5 fruit fly cellular contexts compared by ENCODE assay signal in the genomic region with DNA sequence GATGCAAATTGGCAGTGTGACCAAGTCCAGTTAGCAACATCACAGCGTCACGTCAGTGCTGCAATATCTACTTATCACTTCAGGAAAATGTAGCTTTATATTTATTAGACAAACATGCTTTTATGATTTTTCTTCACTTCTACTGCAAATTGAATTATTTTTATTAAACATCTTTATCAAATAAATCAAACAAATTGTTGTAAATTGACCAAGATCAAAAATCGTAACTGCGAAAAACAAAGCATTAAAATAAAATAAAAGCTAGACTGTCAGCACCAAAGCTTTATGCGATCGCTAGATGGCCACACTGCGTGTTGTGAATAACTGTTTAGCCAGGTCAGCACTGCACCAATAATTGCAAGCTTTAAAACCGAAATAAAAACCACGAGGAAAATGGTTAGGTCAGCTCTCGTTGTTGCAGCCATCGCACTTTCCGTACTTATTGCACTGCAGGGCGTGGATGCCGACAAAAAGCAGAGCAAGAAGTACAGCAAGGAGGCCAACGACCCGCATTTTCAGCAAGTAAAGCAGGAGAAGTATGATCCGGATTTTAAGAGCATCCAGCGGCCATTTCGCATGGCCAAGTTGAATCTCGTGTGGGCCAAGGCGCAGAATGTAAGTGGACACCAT.
TF ChIP-seq lines count a peak whose summit lies in the region.

Gene CG12945, minus strand, starts transcription at position 45 of the 630 bp plus-strand sequence.
Gene CG8507, plus strand, starts transcription at position 307 of the 630 bp plus-strand sequence.

TF ChIP-seq in whole organism, adult, 20 proteins besides CTCF, POLR2A, EP300 and RAD21 (continued from another document):
- TF ChIP-seq CG1620 (GFP tag; optimal IDR thresholded peaks at IDR 0.05; lab: Kevin White, UChicago) (peak; percentile 72), CG12768 (GFP tag; optimal IDR thresholded peaks at IDR 0.05; lab: Kevin White, UChicago) (peak; percentile 52), Clk (GFP tag; optimal IDR thresholded peaks at IDR 0.05; lab: Kevin White, UChicago) (no peak), CG33017 (tag; optimal IDR thresholded peaks at IDR 0.05; lab: Kevin White, UChicago) (peak; percentile 53)

TF ChIP-seq in whole organism, embryonic, 481 proteins besides CTCF, POLR2A, EP300 and RAD21 (continued from another document and continues in another):
- TF ChIP-seq vnd (GFP tag; IDR thresholded peaks at IDR 0.05; lab: Robert Waterston, UW; ENCODE audit: partially characterized antibody) (no peak), E2f1 (GFP tag; IDR thresholded peaks at IDR 0.05; lab: Robert Waterston, UW) (no peak), Jarid2 (GFP tag; optimal IDR thresholded peaks at IDR 0.05; lab: Kevin White, UChicago) (no peak), Fer3 (tag; optimal IDR thresholded peaks at IDR 0.05; lab: Kevin White, UChicago) (peak; percentile 39), Blimp-1 (GFP tag; optimal IDR thresholded peaks at IDR 0.05; lab: Kevin White, UChicago) (peak; percentile 28), crp (GFP tag; optimal IDR thresholded peaks at IDR 0.05; lab: Kevin White, UChicago) (peak in 1 of 2 experiments; percentile 8), CG15514 (GFP tag; optimal IDR thresholded peaks at IDR 0.05; lab: Kevin White, UChicago) (peak; percentile 40), abd-A (tag; optimal IDR thresholded peaks at IDR 0.05; lab: Kevin White, UChicago) (no peak), Pdp1 (GFP tag; optimal IDR thresholded peaks at IDR 0.05; lab: Kevin White, UChicago) (peak; percentile 56 to 59), sr (GFP tag; IDR thresholded peaks at IDR 0.05; lab: Robert Waterston, UW) (no peak), CG10543 (GFP tag; optimal IDR thresholded peaks at IDR 0.05; lab: Kevin White, UChicago) (no peak), tll (GFP tag; optimal IDR thresholded peaks at IDR 0.05; lab: Kevin White, UChicago) (peak in 1 of 2 experiments; percentile 47), CG3847 (GFP tag; IDR thresholded peaks at IDR 0.05; lab: Robert Waterston, UW) (peak; percentile 81), CG9817 (tag; optimal IDR thresholded peaks at IDR 0.05; lab: Kevin White, UChicago) (peak; percentile 62), CG1792 (GFP tag; optimal IDR thresholded peaks at IDR 0.05; lab: Kevin White, UChicago) (no peak), caup (GFP tag; optimal IDR thresholded peaks at IDR 0.05; lab: Kevin White, UChicago; ENCODE audit: severe bottlenecking) (no peak), sc (optimal IDR thresholded peaks at IDR 0.05; lab: Kevin White, UChicago) (no peak), sc (GFP tag; optimal IDR thresholded peaks at IDR 0.05; lab: Kevin White, UChicago) (no peak), gcm2 (GFP tag; optimal IDR thresholded peaks at IDR 0.05; lab: Kevin White, UChicago) (no peak), Kr (GFP tag; optimal IDR thresholded peaks at IDR 0.05; lab: Kevin White, UChicago) (no peak), CG10209 (GFP tag; optimal IDR thresholded peaks at IDR 0.05; lab: Kevin White, UChicago) (peak; percentile 16), mam (GFP tag; optimal IDR thresholded peaks at IDR 0.05; lab: Kevin White, UChicago) (peak; percentile 44), HmgZ (tag; optimal IDR thresholded peaks at IDR 0.05; lab: Kevin White, UChicago) (peak; percentile 77), CG2116 (GFP tag; optimal IDR thresholded peaks at IDR 0.05; lab: Kevin White, UChicago) (peak; percentile 59), fd102C (GFP tag; optimal IDR thresholded peaks at IDR 0.05; lab: Kevin White, UChicago) (no peak), ftz-f1 (GFP tag; optimal IDR thresholded peaks at IDR 0.05; lab: Kevin White, UChicago) (no peak), CG9797 (GFP tag; optimal IDR thresholded peaks at IDR 0.05; lab: Kevin White, UChicago) (peak; percentile 76), dimm (GFP tag; IDR thresholded peaks at IDR 0.05; lab: Robert Waterston, UW) (no peak), fd64A (GFP tag; optimal IDR thresholded peaks at IDR 0.05; lab: Kevin White, UChicago) (no peak), tgo (GFP tag; IDR thresholded peaks at IDR 0.05; lab: Robert Waterston, UW) (peak; percentile 56; the same call in 2 of the 3 replicates)

TF ChIP-seq in whole organism, prepupa, 60 proteins besides CTCF, POLR2A, EP300 and RAD21 (continued from another document and continues in another):
- no peak for TF ChIP-seq CG32006 (GFP tag; optimal IDR thresholded peaks at IDR 0.05; lab: Kevin White, UChicago)
- no peak for TF ChIP-seq CG3919 (GFP tag; optimal IDR thresholded peaks at IDR 0.05; lab: Kevin White, UChicago)
- no peak for TF ChIP-seq CG6792 (GFP tag; optimal IDR thresholded peaks at IDR 0.05; lab: Kevin White, UChicago)
- TF ChIP-seq CG8632 (GFP tag; optimal IDR thresholded peaks at IDR 0.05; lab: Kevin White, UChicago) = no peak
- no peak for TF ChIP-seq CG4318 (GFP tag; optimal IDR thresholded peaks at IDR 0.05; lab: Kevin White, UChicago)
- TF ChIP-seq dsx (GFP tag; optimal IDR thresholded peaks at IDR 0.05; lab: Kevin White, UChicago; ENCODE audit: poor library complexity, severe bottlenecking) = no peak
- TF ChIP-seq vri (GFP tag; optimal IDR thresholded peaks at IDR 0.05; lab: Kevin White, UChicago) = no peak
- peak; percentile 71 for TF ChIP-seq esn (GFP tag; optimal IDR thresholded peaks at IDR 0.05; lab: Kevin White, UChicago)
- TF ChIP-seq CG1621 (tag; optimal IDR thresholded peaks at IDR 0.05; lab: Kevin White, UChicago) = no peak
- TF ChIP-seq CG8319 (GFP tag; optimal IDR thresholded peaks at IDR 0.05; lab: Kevin White, UChicago) = no peak
- TF ChIP-seq Eip93F (GFP tag; optimal IDR thresholded peaks at IDR 0.05; lab: Kevin White, UChicago) = no peak
- no peak for TF ChIP-seq CG6163 (GFP tag; IDR thresholded peaks at IDR 0.05; lab: Robert Waterston, UW)
- peak; percentile 83 for TF ChIP-seq Eip78C (GFP tag; lab: Kevin White, UChicago)
- TF ChIP-seq Lpt (GFP tag; optimal IDR thresholded peaks at IDR 0.05; lab: Kevin White, UChicago) = no peak
- 0 out of 2 replicates have a peak, but pooled peaks have one; percentile 9 for TF ChIP-seq Gug (GFP tag; IDR thresholded peaks at IDR 0.05; lab: Robert Waterston, UW)
- TF ChIP-seq CG6276 (GFP tag; optimal IDR thresholded peaks at IDR 0.05; lab: Kevin White, UChicago) = no peak
- no peak for TF ChIP-seq pdm3 (GFP tag; optimal IDR thresholded peaks at IDR 0.05; lab: Kevin White, UChicago)
- TF ChIP-seq CG15336 (GFP tag; IDR thresholded peaks at IDR 0.05; lab: Robert Waterston, UW) = no peak
- TF ChIP-seq svp (GFP tag; lab: Kevin White, UChicago) = no peak
- peak; percentile 53 for TF ChIP-seq topi (GFP tag; optimal IDR thresholded peaks at IDR 0.05; lab: Kevin White, UChicago)
- TF ChIP-seq CG11294 (GFP tag; IDR thresholded peaks at IDR 0.05; lab: Robert Waterston, UW) = no peak
- no peak for TF ChIP-seq Ets21C (GFP tag; optimal IDR thresholded peaks at IDR 0.05; lab: Kevin White, UChicago)
- TF ChIP-seq lz (GFP tag; optimal IDR thresholded peaks at IDR 0.05; lab: Kevin White, UChicago) = peak; percentile 65
- TF ChIP-seq dac (GFP tag; optimal IDR thresholded peaks at IDR 0.05; lab: Kevin White, UChicago) = no peak
- TF ChIP-seq CG34406 (GFP tag; optimal IDR thresholded peaks at IDR 0.05; lab: Kevin White, UChicago) = no peak
- TF ChIP-seq CG16779 (tag; optimal IDR thresholded peaks at IDR 0.05; lab: Kevin White, UChicago) = no peak
- TF ChIP-seq eg (GFP tag; IDR thresholded peaks at IDR 0.05; lab: Robert Waterston, UW) = no peak
- TF ChIP-seq Hr4 (GFP tag; optimal IDR thresholded peaks at IDR 0.05; lab: Kevin White, UChicago) = no peak
- TF ChIP-seq CG11762 (GFP tag; optimal IDR thresholded peaks at IDR 0.05; lab: Kevin White, UChicago; ENCODE audit: insufficient read depth) = no peak
- no peak for TF ChIP-seq net (GFP tag; optimal IDR thresholded peaks at IDR 0.05; lab: Kevin White, UChicago)
- TF ChIP-seq CG10631 (GFP tag; optimal IDR thresholded peaks at IDR 0.05; lab: Kevin White, UChicago) = no peak
- TF ChIP-seq acj6 (GFP tag; optimal IDR thresholded peaks at IDR 0.05; lab: Kevin White, UChicago) = peak; percentile 47

TF ChIP-seq in whole organism, pupa, 21 proteins besides CTCF, POLR2A, EP300 and RAD21 (continued from another document):
- TF ChIP-seq CG34367 (tag; optimal IDR thresholded peaks at IDR 0.05; lab: Kevin White, UChicago) = peak; percentile 6

TF ChIP-seq in whole organism, wandering third instar larva, 38 proteins besides CTCF, POLR2A, EP300 and RAD21 (continued from another document):
- peak; percentile 52 for TF ChIP-seq CG9705 (GFP tag; optimal IDR thresholded peaks at IDR 0.05; lab: Kevin White, UChicago)
- peak; percentile 91 for TF ChIP-seq woc (GFP tag; optimal IDR thresholded peaks at IDR 0.05; lab: Kevin White, UChicago)
- peak; percentile 32 for TF ChIP-seq br (GFP tag; optimal IDR thresholded peaks at IDR 0.05; lab: Kevin White, UChicago)
